Fruit fly (Drosophila melanogaster): Measurements from ENCODE around the gene Miro.

dm6 chr3R:24046580-24047225, 8.1 kb upstream of the Miro start:
- TF ChIP-seq Sin3A (optimal IDR thresholded peaks at IDR 0.05) (no peak), Myc (optimal IDR thresholded peaks at IDR 0.05) (no peak)

Data from Kc167 (cell line).